Fruit fly (Drosophila melanogaster) whole organism, prepupa: ENCODE results near the gene Mst85C.

Experiments
- Blimp-1 ChIP-seq: fragments of 200-800 bp; sonication (Bioruptor generic); optimal IDR thresholded peaks from 3 replicates; lab custom pipeline; 2017; ENCODE audit warnings: missing biosample characterization, missing genetic modification characterization, mild to moderate bottlenecking, moderate library complexity, missing genetic modification reagents
- CG10631 ChIP-seq: fragments of 200-800 bp; sonication (Bioruptor generic); optimal IDR thresholded peaks from 2 replicates; lab custom pipeline; 2016; ENCODE audit warnings: missing biosample characterization, missing genetic modification characterization
- CG10669 ChIP-seq: fragments of 200-800 bp; sonication (Bioruptor generic); optimal IDR thresholded peaks from 3 replicates; lab custom pipeline; 2018; ENCODE audit warnings: missing biosample characterization, mild to moderate bottlenecking, missing genetic modification characterization, moderate library complexity
- CG11294 ChIP-seq: fragments of 200-800 bp; sonication (Bioruptor generic); IDR thresholded peaks from 2 replicates; pipeline ENCODE4 v1.3.6; 2022; ENCODE audit warnings: missing biosample characterization, missing genetic modification characterization
- CG11762 ChIP-seq: fragments of 200-800 bp; sonication (Bioruptor generic); optimal IDR thresholded peaks from 3 replicates; lab custom pipeline; 2016; ENCODE audit warnings: missing biosample characterization, missing genetic modification characterization; ENCODE audit not compliant: insufficient read depth
- CG11902 ChIP-seq: fragments of 200-800 bp; sonication (Bioruptor generic); optimal IDR thresholded peaks from 3 replicates; lab custom pipeline; 2016; ENCODE audit warnings: missing biosample characterization, missing genetic modification characterization
- CG15336 ChIP-seq: fragments of 200-800 bp; sonication (Bioruptor generic); IDR thresholded peaks from 2 replicates; pipeline ENCODE4 v1.3.6; 2022; ENCODE audit warnings: missing biosample characterization, missing genetic modification characterization
- CG1621 ChIP-seq: fragments of 200-800 bp; sonication (Bioruptor generic); optimal IDR thresholded peaks from 3 replicates; lab custom pipeline; 2018; ENCODE audit warnings: missing biosample characterization, mild to moderate bottlenecking, missing genetic modification characterization
- CG16779 ChIP-seq: fragments of 200-800 bp; sonication (Bioruptor generic); optimal IDR thresholded peaks from 3 replicates; lab custom pipeline; 2017; ENCODE audit warnings: missing biosample characterization, mild to moderate bottlenecking, missing genetic modification characterization
- CG3032 ChIP-seq: fragments of 200-800 bp; optimal IDR thresholded peaks from 2 replicates; lab custom pipeline; 2019; ENCODE audit warnings: missing biosample characterization, mild to moderate bottlenecking, missing genetic modification characterization, moderate library complexity
- CG31627 ChIP-seq: fragments of 200-800 bp; sonication (Bioruptor generic); optimal IDR thresholded peaks from 3 replicates; lab custom pipeline; 2016; ENCODE audit warnings: missing biosample characterization, missing genetic modification characterization
- CG32006 ChIP-seq: fragments of 200-800 bp; sonication (Bioruptor generic); optimal IDR thresholded peaks from 3 replicates; lab custom pipeline; 2017; ENCODE audit warnings: missing biosample characterization, mild to moderate bottlenecking, missing genetic modification characterization
- CG34406 ChIP-seq: fragments of 200-800 bp; sonication (Bioruptor generic); optimal IDR thresholded peaks from 3 replicates; lab custom pipeline; 2016; ENCODE audit warnings: missing biosample characterization, missing genetic modification characterization
- CG3919 ChIP-seq: fragments of 200-800 bp; sonication (Bioruptor generic); optimal IDR thresholded peaks from 3 replicates; lab custom pipeline; 2016; ENCODE audit warnings: missing biosample characterization, missing genetic modification characterization
- CG4318 ChIP-seq: fragments of 200-800 bp; sonication (Bioruptor generic); optimal IDR thresholded peaks from 3 replicates; lab custom pipeline; 2017; ENCODE audit warnings: missing biosample characterization, mild to moderate bottlenecking, missing genetic modification characterization
- CG6276 ChIP-seq: fragments of 200-800 bp; sonication (Bioruptor generic); optimal IDR thresholded peaks from 2 replicates; lab custom pipeline; 2017; ENCODE audit warnings: missing biosample characterization, mild to moderate bottlenecking, missing genetic modification characterization
- CG6792 ChIP-seq: fragments of 200-800 bp; sonication (Bioruptor generic); optimal IDR thresholded peaks from 3 replicates; lab custom pipeline; 2016; ENCODE audit warnings: missing biosample characterization, missing genetic modification characterization
- CG6808 ChIP-seq: fragments of 200-800 bp; sonication (Bioruptor generic); optimal IDR thresholded peaks from 3 replicates; lab custom pipeline; 2017; ENCODE audit warnings: missing biosample characterization, missing genetic modification characterization, mild to moderate bottlenecking, moderate library complexity, missing genetic modification reagents
- CG6854 ChIP-seq: fragments of 200-800 bp; sonication (Bioruptor generic); optimal IDR thresholded peaks from 2 replicates; lab custom pipeline; 2017; ENCODE audit warnings: missing biosample characterization, mild to moderate bottlenecking, missing genetic modification characterization
- CG7368 ChIP-seq: fragments of 200-800 bp; sonication (Bioruptor generic); optimal IDR thresholded peaks from 3 replicates; lab custom pipeline; 2016; ENCODE audit warnings: missing biosample characterization, missing genetic modification characterization
- CG8119 ChIP-seq: fragments of 200-800 bp; sonication (Bioruptor generic); IDR thresholded peaks from 3 replicates; pipeline ENCODE4 v1.3.6; 2022; ENCODE audit warnings: missing biosample characterization, missing genetic modification characterization
- CG8319 ChIP-seq: fragments of 200-800 bp; sonication (Bioruptor generic); optimal IDR thresholded peaks from 3 replicates; lab custom pipeline; 2016; ENCODE audit warnings: missing biosample characterization, missing genetic modification characterization
- CG9139 ChIP-seq: fragments of 200-800 bp; sonication (Bioruptor generic); optimal IDR thresholded peaks from 3 replicates; lab custom pipeline; 2017; ENCODE audit warnings: missing biosample characterization, mild to moderate bottlenecking, missing genetic modification characterization
- Eip75B ChIP-seq: fragments of 200-800 bp; sonication (Bioruptor generic); optimal IDR thresholded peaks from 3 replicates; lab custom pipeline; 2016; ENCODE audit warnings: missing biosample characterization, missing genetic modification characterization
- Ets21C ChIP-seq: fragments of 200-800 bp; sonication (Bioruptor generic); optimal IDR thresholded peaks from 3 replicates; lab custom pipeline; 2016; ENCODE audit warnings: missing biosample characterization, missing genetic modification characterization
- Ets96B ChIP-seq: fragments of 200-800 bp; optimal IDR thresholded peaks from 2 replicates; lab custom pipeline; 2019; ENCODE audit warnings: missing biosample characterization, mild to moderate bottlenecking, missing genetic modification characterization, moderate library complexity
- Hr38 ChIP-seq: sonication (Bioruptor generic); optimal IDR thresholded peaks from 2 replicates; lab custom pipeline; 2016; ENCODE audit warnings: missing biosample characterization, missing genetic modification characterization
- Hr39 ChIP-seq: fragments of 200-800 bp; sonication (Bioruptor generic); optimal IDR thresholded peaks from 2 replicates; lab custom pipeline; 2016; ENCODE audit warnings: missing biosample characterization, missing genetic modification characterization
- Hr4 ChIP-seq: fragments of 200-800 bp; sonication (Bioruptor generic); optimal IDR thresholded peaks from 3 replicates; lab custom pipeline; 2016; ENCODE audit warnings: missing biosample characterization, missing genetic modification characterization
- Lpt ChIP-seq: fragments of 200-800 bp; sonication (Bioruptor generic); optimal IDR thresholded peaks from 3 replicates; lab custom pipeline; 2016; ENCODE audit warnings: missing biosample characterization, missing genetic modification characterization
- OdsH ChIP-seq: fragments of 200-800 bp; sonication (Bioruptor generic); optimal IDR thresholded peaks from 3 replicates; lab custom pipeline; 2016; ENCODE audit warnings: missing biosample characterization, missing genetic modification characterization
- Smox ChIP-seq: fragments of 200-800 bp; sonication (Bioruptor generic); optimal IDR thresholded peaks from 3 replicates; lab custom pipeline; 2016; ENCODE audit warnings: missing biosample characterization, missing genetic modification characterization
- Sox102F ChIP-seq: fragments of 200-800 bp; sonication (Bioruptor generic); optimal IDR thresholded peaks from 2 replicates; lab custom pipeline; 2016; ENCODE audit warnings: missing biosample characterization, mild to moderate bottlenecking, missing genetic modification characterization
- Sox15 ChIP-seq: fragments of 200-800 bp; sonication (Bioruptor generic); optimal IDR thresholded peaks from 3 replicates; lab custom pipeline; 2016; ENCODE audit warnings: missing biosample characterization, missing genetic modification characterization
- achi ChIP-seq: fragments of 200-800 bp; sonication (Bioruptor generic); optimal IDR thresholded peaks from 3 replicates; lab custom pipeline; 2016; ENCODE audit warnings: missing biosample characterization, missing genetic modification characterization
- acj6 ChIP-seq: fragments of 200-800 bp; sonication (Bioruptor generic); optimal IDR thresholded peaks from 3 replicates; lab custom pipeline; 2016; ENCODE audit warnings: missing biosample characterization, missing genetic modification characterization
- cyc ChIP-seq: fragments of 200-800 bp; sonication (Bioruptor generic); optimal IDR thresholded peaks from 3 replicates; lab custom pipeline; 2016; ENCODE audit warnings: missing biosample characterization, missing genetic modification characterization
- dac ChIP-seq: fragments of 200-800 bp; sonication (Bioruptor generic); optimal IDR thresholded peaks from 2 replicates; lab custom pipeline; 2017; ENCODE audit warnings: missing biosample characterization, mild to moderate bottlenecking, missing genetic modification characterization
- eg ChIP-seq: fragments of 200-800 bp; sonication (Bioruptor generic); IDR thresholded peaks from 3 replicates; pipeline ENCODE4 v1.3.6; 2022; ENCODE audit warnings: missing biosample characterization, missing genetic modification characterization
- fd85E ChIP-seq: fragments of 200-800 bp; sonication (Bioruptor generic); optimal IDR thresholded peaks from 3 replicates; lab custom pipeline; 2016; ENCODE audit warnings: missing biosample characterization, missing genetic modification characterization
- fkh ChIP-seq: fragments of 200-800 bp; sonication (Bioruptor generic); optimal IDR thresholded peaks from 3 replicates; lab custom pipeline; 2017; ENCODE audit warnings: missing biosample characterization, mild to moderate bottlenecking, missing genetic modification characterization, moderate library complexity
- lz ChIP-seq: fragments of 200-800 bp; sonication (Bioruptor generic); optimal IDR thresholded peaks from 3 replicates; lab custom pipeline; 2016; ENCODE audit warnings: missing biosample characterization, missing genetic modification characterization
- net ChIP-seq: fragments of 200-800 bp; sonication (Bioruptor generic); optimal IDR thresholded peaks from 3 replicates; lab custom pipeline; 2016; ENCODE audit warnings: missing biosample characterization, missing genetic modification characterization
- pdm3 ChIP-seq: fragments of 200-800 bp; sonication (Bioruptor generic); optimal IDR thresholded peaks from 3 replicates; lab custom pipeline; 2016; ENCODE audit warnings: missing biosample characterization, missing genetic modification characterization
- salr ChIP-seq, 2 experiments: fragments of 200-800 bp; sonication (Bioruptor generic); optimal IDR thresholded peaks; 3 replicates each; lab custom pipeline; 2016 to 2018; ENCODE audit warnings: missing biosample characterization in 2 of 2, missing genetic modification characterization in 2 of 2, mild to moderate bottlenecking in 1 of 2
- spab ChIP-seq: fragments of 200-800 bp; sonication (Bioruptor generic); optimal IDR thresholded peaks from 2 replicates; lab custom pipeline; 2017; ENCODE audit warnings: missing biosample characterization, mild to moderate bottlenecking, missing genetic modification characterization, missing genetic modification reagents
- topi ChIP-seq: fragments of 200-800 bp; sonication (Bioruptor generic); optimal IDR thresholded peaks from 3 replicates; lab custom pipeline; 2016; ENCODE audit warnings: missing biosample characterization, missing genetic modification characterization
- vri ChIP-seq: fragments of 200-800 bp; sonication (Bioruptor generic); optimal IDR thresholded peaks from 3 replicates; lab custom pipeline; 2016; ENCODE audit warnings: missing biosample characterization, mild to moderate bottlenecking, missing genetic modification characterization

The Mst85C gene

DNA sequence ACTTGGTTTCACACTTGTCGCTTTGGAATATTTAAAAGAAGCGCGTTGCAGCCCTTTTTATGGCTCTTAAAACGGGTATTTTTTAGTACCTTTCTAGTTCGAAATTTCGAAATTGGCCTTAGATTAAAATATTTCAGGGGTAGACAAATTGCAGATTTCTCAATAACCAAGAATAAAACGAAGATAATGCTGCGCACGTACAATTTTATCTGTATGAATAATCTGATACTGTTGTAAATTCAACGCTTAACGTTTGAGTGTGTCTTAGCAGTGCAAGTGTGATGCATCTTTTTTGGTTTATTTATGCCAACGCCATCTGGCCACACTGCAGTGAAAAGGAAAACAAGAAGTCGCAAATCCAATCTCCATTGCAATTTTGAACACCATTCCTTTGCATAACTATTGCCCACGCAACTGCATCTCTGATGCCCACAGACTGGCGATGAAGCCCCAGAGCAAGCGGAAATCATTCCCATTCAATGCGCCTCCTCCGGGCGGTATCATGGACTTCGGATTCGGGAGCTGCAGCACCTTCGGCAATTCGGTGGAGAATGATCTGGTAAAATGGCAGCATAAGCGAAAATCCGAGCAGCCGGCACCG is 2.2 kb downstream of the Mst85C start, which contains the start of gene Nmdmc:
Gene Nmdmc, minus strand, starts transcription at position 37 of the 601 bp plus-strand sequence.
- no peak for TF ChIP-seq net (GFP tag; lab: Kevin White, UChicago)
- peak; percentile 30 for TF ChIP-seq Blimp-1 (GFP tag; lab: Kevin White, UChicago)
- TF ChIP-seq, all 60 proteins: peak for 1

DNA sequence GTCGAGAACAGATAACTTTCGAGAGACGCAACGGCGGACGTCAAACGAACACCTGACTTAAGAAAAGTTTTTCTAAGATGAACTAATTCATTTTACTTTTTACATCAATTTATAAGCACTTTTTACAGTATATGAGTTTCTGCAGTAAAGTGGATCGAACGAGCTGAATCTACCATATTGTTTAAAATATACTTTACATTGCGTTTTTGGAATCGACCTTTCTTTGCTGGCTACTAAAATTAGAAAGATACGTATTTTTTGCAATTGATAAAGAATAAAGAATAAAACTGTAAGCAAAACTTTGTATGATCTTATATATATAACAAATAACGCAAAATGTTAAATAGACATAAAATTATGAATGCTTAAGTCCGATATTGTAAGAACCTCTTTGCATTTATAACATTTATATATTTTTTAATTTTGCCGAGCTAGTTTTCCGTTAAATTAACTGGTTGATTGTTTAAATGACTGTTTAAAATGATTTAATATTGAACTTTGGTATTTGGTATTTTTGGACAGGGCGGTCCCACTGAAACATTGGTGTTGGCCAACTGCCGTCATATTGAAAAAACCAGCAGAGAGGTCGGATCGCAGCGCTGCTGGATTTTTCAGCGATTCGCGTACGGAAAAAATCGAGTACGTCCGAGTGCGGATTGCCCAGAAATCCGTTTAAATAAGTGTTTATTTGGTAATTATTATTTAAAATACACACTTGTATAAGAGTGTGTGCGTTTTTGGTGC is 3.7 kb downstream of the Mst85C start, which contains the start of gene Kdm2:
Gene Kdm2, plus strand, starts transcription at position 559 of the 744 bp plus-strand sequence.
- no peak for TF ChIP-seq CG6854
- TF ChIP-seq Hr4 (GFP tag; lab: Kevin White, UChicago), result no peak
- no peak for TF ChIP-seq CG3919 (GFP tag; lab: Kevin White, UChicago)
- TF ChIP-seq Sox102F (GFP tag; lab: Kevin White, UChicago), result peak; percentile 34
- TF ChIP-seq CG10631 (GFP tag; lab: Kevin White, UChicago), result no peak
- no peak for TF ChIP-seq Ets96B (tag; lab: Kevin White, UChicago)
- no peak for TF ChIP-seq Hr38 (GFP tag; lab: Kevin White, UChicago)
- no peak for TF ChIP-seq CG34406
- TF ChIP-seq Hr39, result no peak
- peak; percentile 19 for TF ChIP-seq cyc (GFP tag; lab: Kevin White, UChicago)
- TF ChIP-seq Sox15 (GFP tag; lab: Kevin White, UChicago), result no peak
- TF ChIP-seq CG6808 (GFP tag; lab: Kevin White, UChicago), result no peak
- no peak for TF ChIP-seq CG8319
- TF ChIP-seq CG11294 (GFP tag; lab: Robert Waterston, UW), result no peak
- TF ChIP-seq CG10669 (GFP tag; lab: Kevin White, UChicago), result no peak
- TF ChIP-seq CG7368, result no peak
- peak; percentile 79 for TF ChIP-seq CG1621 (tag; lab: Kevin White, UChicago)
- no peak for TF ChIP-seq CG11902 (GFP tag; lab: Kevin White, UChicago)
- TF ChIP-seq Ets21C (GFP tag; lab: Kevin White, UChicago), result no peak
- no peak for TF ChIP-seq CG11762 (GFP tag; lab: Kevin White, UChicago)
- TF ChIP-seq eg (GFP tag; lab: Robert Waterston, UW), result no peak
- TF ChIP-seq acj6 (GFP tag; lab: Kevin White, UChicago), result no peak
- no peak for TF ChIP-seq fd85E (GFP tag; lab: Kevin White, UChicago)
- TF ChIP-seq Lpt, result no peak
- TF ChIP-seq pdm3 (GFP tag; lab: Kevin White, UChicago), result peak; percentile 20
- no peak for TF ChIP-seq CG32006
- TF ChIP-seq CG6276 (GFP tag; lab: Kevin White, UChicago), result no peak
- TF ChIP-seq topi, result peak; percentile 12
- TF ChIP-seq spab (GFP tag; lab: Kevin White, UChicago), result no peak
- no peak for TF ChIP-seq fkh (GFP tag; lab: Kevin White, UChicago)
- peak; percentile 16 for TF ChIP-seq lz (GFP tag; lab: Kevin White, UChicago)
- TF ChIP-seq achi (GFP tag; lab: Kevin White, UChicago), result no peak
- TF ChIP-seq CG4318 (GFP tag; lab: Kevin White, UChicago), result no peak
- TF ChIP-seq CG8119 (GFP tag; lab: Robert Waterston, UW), result no peak
- no peak for TF ChIP-seq salr (GFP tag; optimal IDR thresholded peaks at IDR 0.05; lab: Kevin White, UChicago)
- TF ChIP-seq CG9139, result no peak
- peak; percentile 12 for TF ChIP-seq Eip75B (GFP tag; lab: Kevin White, UChicago)
- TF ChIP-seq vri, result no peak
- TF ChIP-seq Smox (GFP tag; lab: Kevin White, UChicago), result no peak
- no peak for TF ChIP-seq dac
- TF ChIP-seq Blimp-1 (GFP tag; lab: Kevin White, UChicago), result no peak
- no peak for TF ChIP-seq OdsH (GFP tag; lab: Kevin White, UChicago)
- no peak for TF ChIP-seq CG3032 (tag; lab: Kevin White, UChicago)
- no peak for TF ChIP-seq CG15336
- TF ChIP-seq CG31627 (GFP tag; lab: Kevin White, UChicago), result no peak
- no peak for TF ChIP-seq CG6792 (GFP tag; lab: Kevin White, UChicago)
- TF ChIP-seq CG16779 (tag; lab: Kevin White, UChicago), result no peak
